Worm (Caenorhabditis elegans) whole organism, L3 larva: ENCODE results near the gene atg-16.2.

ENCODE experiments used
- egl-5 ChIP-seq: fragments of 150-350 bp; optimal IDR thresholded peaks from 2 replicates; lab custom pipeline; 2017; ENCODE audit warnings: missing biosample characterization, missing genetic modification reagents, missing genetic modification characterization, inconsistent platforms
- nhr-25 ChIP-seq: sonication (generic microtip); optimal IDR thresholded peaks from 2 replicates; lab custom pipeline; 2017; ENCODE audit warnings: missing biosample characterization, missing genetic modification characterization
- skn-1 ChIP-seq: fragments of 150-350 bp; optimal IDR thresholded peaks from 2 replicates; lab custom pipeline; 2014; ENCODE audit warnings: missing biosample characterization, missing genetic modification characterization

ce11 chrII:6489711-6490184, 36.6 kb upstream of the atg-16.2 start, which contains the start of the genes snr-3 and rsp-5:
- peak; percentile 85 for TF ChIP-seq nhr-25
- peak; percentile 92 for TF ChIP-seq egl-5 (tag; lab: Kevin White, UChicago)
- no peak for TF ChIP-seq skn-1 (tag; lab: Kevin White, UChicago)
